Worm (Caenorhabditis elegans): ENCODE results near the gene K03H6.4.

ce11 chrIV:1470364-1470763, 50.8 kb downstream of the K03H6.4 start:
- TF ChIP-seq mep-1 (tag; optimal IDR thresholded peaks at IDR 0.05) (no peak), nhr-90 (tag; optimal IDR thresholded peaks at IDR 0.05; ENCODE audit: poor library complexity) (no peak), mab-9 (GFP tag; IDR thresholded peaks at IDR 0.05) (no peak)
